Fruit fly (Drosophila melanogaster): Measurements from ENCODE around the gene CG11842.

- peak in 1 of 2 experiments; percentile 45 for TF ChIP-seq salr (GFP tag; optimal IDR thresholded peaks at IDR 0.05)
- TF ChIP-seq CG11902 (GFP tag; optimal IDR thresholded peaks at IDR 0.05) = no peak
- no peak for TF ChIP-seq Hr38 (GFP tag; optimal IDR thresholded peaks at IDR 0.05)
- peak; percentile 57 for TF ChIP-seq CG9139 (GFP tag; optimal IDR thresholded peaks at IDR 0.05)
These were observed 21.6 kb downstream of the CG11842 start for dm6 chr3R:29074001-29074609.

All from whole organism, prepupa.